Worm (Caenorhabditis elegans) whole organism, L1 larva: ENCODE results near the gene F55A11.7.

Experiments
- C04F5.9 ChIP-seq: sonication (generic microtip); optimal IDR thresholded peaks from 2 replicates; lab custom pipeline; 2016; ENCODE audit warnings: missing genetic modification characterization, missing compliant biosample characterization
- C34B4.2 ChIP-seq: sonication (generic microtip); optimal IDR thresholded peaks from 2 replicates; lab custom pipeline; 2017; ENCODE audit warnings: mild to moderate bottlenecking, missing genetic modification characterization, missing compliant biosample characterization
- F16B12.6 ChIP-seq: fragments of 150-350 bp; optimal IDR thresholded peaks from 2 replicates; lab custom pipeline; 2014; ENCODE audit warnings: missing biosample characterization, missing genetic modification characterization
- aha-1 ChIP-seq: fragments of 150-350 bp; optimal IDR thresholded peaks from 2 replicates; lab custom pipeline; 2014; ENCODE audit warnings: missing biosample characterization, missing genetic modification characterization
- alr-1 ChIP-seq: fragments of 200-800 bp; sonication (Bioruptor generic); optimal IDR thresholded peaks from 2 replicates; lab custom pipeline; 2018; ENCODE audit warnings: borderline replicate concordance, mild to moderate bottlenecking, missing genetic modification characterization, missing compliant biosample characterization
- aly-2 ChIP-seq: fragments of 150-350 bp; optimal IDR thresholded peaks from 2 replicates; lab custom pipeline; 2014; ENCODE audit warnings: missing biosample characterization, missing genetic modification characterization
- blmp-1 ChIP-seq: fragments of 150-350 bp; optimal IDR thresholded peaks from 2 replicates; lab custom pipeline; 2014; ENCODE audit warnings: missing biosample characterization, missing genetic modification characterization
- ceh-82 ChIP-seq, 3 experiments: fragments of 150-350 bp in 1 of 3; sonication (generic microtip) in 2 of 3; optimal IDR thresholded peaks; 2 replicates each; lab custom pipeline; 2014 to 2017; ENCODE audit warnings: missing biosample characterization in 3 of 3, missing genetic modification characterization in 3 of 3
- dpl-1 ChIP-seq, 3 experiments: fragments of 150-350 bp in 2 of 3; sonication (generic microtip) in 1 of 3; optimal IDR thresholded peaks; 2 replicates each; lab custom pipeline; 2014 to 2017; ENCODE audit warnings: missing biosample characterization in 3 of 3, missing genetic modification characterization in 3 of 3, missing genetic modification reagents in 3 of 3
- dsc-1 ChIP-seq: sonication (generic microtip); optimal IDR thresholded peaks from 2 replicates; lab custom pipeline; 2016; ENCODE audit warnings: mild to moderate bottlenecking, missing genetic modification characterization, missing compliant biosample characterization
- efl-1 ChIP-seq, 4 experiments: fragments of 150-350 bp; optimal IDR thresholded peaks in 3 of 4; peaks in 1 of 4; 1 replicate in 1 of 4; 2 replicates in 3 of 4; lab custom pipeline; 2014; ENCODE audit warnings: missing biosample characterization in 2 of 4, missing genetic modification characterization in 2 of 4, missing genetic modification reagents in 2 of 4
- egl-13 ChIP-seq: sonication (generic microtip); optimal IDR thresholded peaks from 2 replicates; lab custom pipeline; 2016; ENCODE audit warnings: missing genotype, missing genetic modification reagents, missing genetic modification characterization, missing compliant biosample characterization
- elt-2 ChIP-seq: sonication (generic microtip); optimal IDR thresholded peaks from 2 replicates; lab custom pipeline; 2016; ENCODE audit warnings: missing genetic modification characterization, mild to moderate bottlenecking, inconsistent platforms, missing compliant biosample characterization, missing genetic modification reagents
- elt-3 ChIP-seq, 6 experiments: fragments of 150-350 bp in 1 of 6; sonication (generic microtip); optimal IDR thresholded peaks; 2 replicates each; lab custom pipeline; 2017 to 2018; ENCODE audit warnings: missing biosample characterization in 6 of 6, missing genetic modification characterization in 6 of 6, inconsistent platforms in 1 of 6
- ets-5 ChIP-seq: fragments of 200-800 bp; sonication (Bioruptor generic); IDR thresholded peaks from 2 replicates; pipeline ENCODE4 v1.3.6; 2022; ENCODE audit warnings: missing genetic modification characterization, missing compliant biosample characterization
- fos-1 ChIP-seq: fragments of 150-350 bp; optimal IDR thresholded peaks from 2 replicates; lab custom pipeline; 2014; ENCODE audit warnings: missing biosample characterization, missing genetic modification characterization
- grh-1 ChIP-seq: fragments of 200-800 bp; sonication (Bioruptor generic); IDR thresholded peaks from 2 replicates; pipeline ENCODE4 v1.3.6; 2022; ENCODE audit warnings: missing genetic modification reagents, missing genetic modification characterization, missing compliant biosample characterization
- jun-1 ChIP-seq: fragments of 150-350 bp; optimal IDR thresholded peaks from 2 replicates; lab custom pipeline; 2014; ENCODE audit warnings: missing biosample characterization, missing genetic modification reagents, missing genetic modification characterization
- lin-13 ChIP-seq: fragments of 150-350 bp; optimal IDR thresholded peaks from 2 replicates; lab custom pipeline; 2014; ENCODE audit warnings: missing biosample characterization, missing genetic modification reagents, missing genetic modification characterization
- lin-15B ChIP-seq: fragments of 150-350 bp; sonication (generic microtip); optimal IDR thresholded peaks from 3 replicates; lab custom pipeline; 2014; ENCODE audit warnings: missing biosample characterization, missing genetic modification characterization
- lin-35 ChIP-seq, 2 experiments: fragments of 150-350 bp; optimal IDR thresholded peaks; 2 replicates each; lab custom pipeline; 2014; ENCODE audit warnings: missing biosample characterization in 2 of 2, missing genetic modification characterization in 2 of 2, missing genetic modification reagents in 2 of 2
- lin-39 ChIP-seq: fragments of 150-350 bp; optimal IDR thresholded peaks from 2 replicates; lab custom pipeline; 2014; ENCODE audit warnings: missing biosample characterization, missing genetic modification reagents, missing genetic modification characterization
- lir-3 ChIP-seq: sonication (generic microtip); optimal IDR thresholded peaks from 2 replicates; lab custom pipeline; 2016; ENCODE audit warnings: mild to moderate bottlenecking, missing genetic modification characterization, moderate library complexity, missing compliant biosample characterization; ENCODE audit not compliant: poor library complexity
- lsy-2 ChIP-seq, 2 experiments: fragments of 150-350 bp; optimal IDR thresholded peaks; 2 replicates each; lab custom pipeline; 2014; ENCODE audit warnings: missing biosample characterization in 2 of 2, missing genetic modification characterization in 2 of 2
- mef-2 ChIP-seq: fragments of 150-350 bp; optimal IDR thresholded peaks from 2 replicates; lab custom pipeline; 2014; ENCODE audit warnings: missing biosample characterization, missing genetic modification characterization
- mep-1 ChIP-seq: fragments of 150-350 bp; optimal IDR thresholded peaks from 2 replicates; lab custom pipeline; 2014; ENCODE audit warnings: missing biosample characterization, missing genetic modification characterization
- nhr-12 ChIP-seq: sonication (generic microtip); optimal IDR thresholded peaks from 2 replicates; lab custom pipeline; 2017; ENCODE audit warnings: missing biosample characterization, missing genetic modification characterization
- nhr-19 ChIP-seq: fragments of 200-800 bp; sonication (Bioruptor generic); conservative IDR thresholded peaks from 2 replicates; pipeline ENCODE4 v1.3.6; 2022; ENCODE audit warnings: missing genetic modification characterization, missing compliant biosample characterization
- nhr-20 ChIP-seq: sonication (generic microtip); optimal IDR thresholded peaks from 2 replicates; lab custom pipeline; 2016; ENCODE audit warnings: mild to moderate bottlenecking, missing genetic modification characterization, missing compliant biosample characterization
- nhr-47 ChIP-seq: sonication (generic microtip); optimal IDR thresholded peaks from 2 replicates; lab custom pipeline; 2016; ENCODE audit warnings: mild to moderate bottlenecking, missing genetic modification characterization, moderate library complexity, missing compliant biosample characterization
- nhr-71 ChIP-seq: sonication (generic microtip); optimal IDR thresholded peaks from 2 replicates; lab custom pipeline; 2016; ENCODE audit warnings: mild to moderate bottlenecking, missing genetic modification characterization, moderate library complexity, missing compliant biosample characterization
- nhr-77 ChIP-seq: fragments of 150-350 bp; optimal IDR thresholded peaks from 2 replicates; lab custom pipeline; 2014; ENCODE audit warnings: missing biosample characterization, missing genetic modification characterization
- nhr-84 ChIP-seq: sonication (generic microtip); optimal IDR thresholded peaks from 2 replicates; lab custom pipeline; 2017; ENCODE audit warnings: missing biosample characterization, missing genetic modification characterization
- nhr-85 ChIP-seq: sonication (generic microtip); peaks from one replicate; lab custom pipeline; 2016; ENCODE audit warnings: missing genetic modification characterization, inconsistent platforms, missing compliant biosample characterization
- nhr-90 ChIP-seq: sonication (generic microtip); optimal IDR thresholded peaks from 2 replicates; lab custom pipeline; 2016; ENCODE audit warnings: mild to moderate bottlenecking, missing genetic modification characterization, missing compliant biosample characterization; ENCODE audit not compliant: poor library complexity
- pag-3 ChIP-seq: sonication (generic microtip); optimal IDR thresholded peaks from 2 replicates; lab custom pipeline; 2017; ENCODE audit warnings: missing genetic modification characterization, mild to moderate bottlenecking, missing compliant biosample characterization, antibody characterized with exemption, borderline replicate concordance; ENCODE audit not compliant: insufficient read depth
- pqm-1 ChIP-seq: sonication (generic microtip); optimal IDR thresholded peaks from 3 replicates; lab custom pipeline; 2017; ENCODE audit warnings: missing biosample characterization, missing genetic modification characterization
- snpc-4 ChIP-seq: fragments of 150-350 bp; optimal IDR thresholded peaks from 2 replicates; lab custom pipeline; 2014; ENCODE audit warnings: missing biosample characterization, missing genetic modification characterization
- snu-23 ChIP-seq: sonication (generic microtip); optimal IDR thresholded peaks from 2 replicates; lab custom pipeline; 2016; ENCODE audit warnings: missing genetic modification characterization, missing compliant biosample characterization
- sptf-1 ChIP-seq: fragments of 150-350 bp; optimal IDR thresholded peaks from 2 replicates; lab custom pipeline; 2014; ENCODE audit warnings: missing biosample characterization, missing genetic modification characterization
- sup-37 ChIP-seq: fragments of 200-800 bp; sonication (Bioruptor generic); optimal IDR thresholded peaks from 2 replicates; lab custom pipeline; 2018; ENCODE audit warnings: mild to moderate bottlenecking, missing genetic modification characterization, missing compliant biosample characterization
- swsn-7 ChIP-seq: sonication (generic microtip); optimal IDR thresholded peaks from 2 replicates; lab custom pipeline; 2016; ENCODE audit warnings: missing genetic modification characterization, missing compliant biosample characterization
- tbx-2 ChIP-seq: sonication (generic microtip); optimal IDR thresholded peaks from 2 replicates; lab custom pipeline; 2016; ENCODE audit warnings: missing genetic modification characterization, missing compliant biosample characterization
- unc-130 ChIP-seq: fragments of 150-350 bp; optimal IDR thresholded peaks from 2 replicates; lab custom pipeline; 2017; ENCODE audit warnings: missing biosample characterization, missing genetic modification characterization, inconsistent platforms
- unc-62 ChIP-seq: fragments of 150-350 bp; optimal IDR thresholded peaks from 2 replicates; lab custom pipeline; 2014; ENCODE audit warnings: missing biosample characterization, missing genetic modification reagents, missing genetic modification characterization
- vab-15 ChIP-seq: sonication (generic microtip); optimal IDR thresholded peaks from 2 replicates; lab custom pipeline; 2017; ENCODE audit warnings: missing genotype, mild to moderate bottlenecking, missing genetic modification characterization, missing compliant biosample characterization
- zag-1 ChIP-seq: fragments of 150-350 bp; optimal IDR thresholded peaks from 2 replicates; lab custom pipeline; 2014; ENCODE audit warnings: missing biosample characterization, missing genetic modification characterization
- ztf-4 ChIP-seq: fragments of 150-350 bp; optimal IDR thresholded peaks from 2 replicates; lab custom pipeline; 2014; ENCODE audit warnings: missing biosample characterization, missing genetic modification characterization

The F55A11.7 gene

DNA sequence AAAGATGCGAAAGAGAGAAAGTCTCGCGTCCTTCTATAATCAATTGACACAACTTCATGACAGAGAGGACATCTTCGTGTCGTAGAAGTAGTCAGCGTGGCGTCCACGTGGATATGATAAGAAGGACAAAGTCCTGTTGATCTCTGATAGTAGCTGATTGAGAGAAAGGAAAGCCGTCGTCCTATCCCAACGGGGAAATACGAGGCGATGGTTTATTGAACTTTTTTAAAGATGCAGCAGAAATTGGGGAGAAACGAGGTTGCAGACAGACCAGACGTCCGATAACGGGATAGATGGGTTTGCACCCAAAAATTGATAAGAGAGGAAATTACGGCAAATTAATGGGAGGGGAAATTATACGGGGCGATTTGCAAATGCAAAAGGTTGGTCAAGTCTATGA, 15.3 kb upstream of the F55A11.7 start (continued):
- TF ChIP-seq swsn-7 (tag; lab: Kevin White, UChicago) (peak; percentile 19), lin-39 (tag; lab: Kevin White, UChicago) (no peak), lin-13 (GFP tag; lab: Kevin White, UChicago) (peak; percentile 11), grh-1 (GFP tag; lab: Robert Waterston, UW) (peak; percentile 86), nhr-90 (tag; lab: Kevin White, UChicago) (peak; percentile 89)

DNA sequence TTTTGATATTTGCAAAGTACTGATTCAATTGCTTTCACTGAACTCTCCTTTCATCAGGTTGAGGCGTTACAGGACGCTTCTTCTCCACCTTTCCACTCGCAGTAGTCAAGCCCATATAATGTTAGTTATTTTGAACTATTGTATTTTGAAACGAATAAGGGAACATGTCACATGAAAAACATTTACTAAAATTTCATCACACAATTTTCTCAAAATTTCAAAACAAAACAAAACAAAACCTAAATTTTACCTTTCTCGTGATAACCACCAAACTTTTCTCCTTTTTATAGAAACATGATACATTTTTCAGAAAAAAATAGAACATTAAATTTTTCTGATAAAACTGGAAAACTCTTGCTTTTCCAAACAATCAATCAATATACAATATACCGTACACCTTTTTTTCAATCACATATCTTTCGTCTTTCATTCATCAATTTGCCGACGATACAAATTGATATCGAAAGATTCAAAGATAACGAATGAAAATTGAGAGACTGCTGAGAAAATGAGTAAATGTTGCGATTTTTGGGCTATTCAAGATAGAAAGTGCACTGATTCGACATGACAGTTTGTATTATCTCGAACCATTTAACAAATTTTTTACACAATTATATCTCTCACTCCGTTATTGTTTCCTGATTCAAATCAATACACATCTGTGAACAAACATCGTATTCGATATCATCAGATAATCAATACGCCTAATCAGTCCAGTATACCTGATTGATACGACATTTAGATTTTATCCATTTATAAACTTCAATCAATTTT, 14.0 kb upstream of the F55A11.7 start:
- TF ChIP-seq pqm-1 (tag; lab: Kevin White, UChicago) = no peak
- TF ChIP-seq alr-1 (tag; lab: Kevin White, UChicago) = no peak
- TF ChIP-seq dpl-1 (GFP tag; optimal IDR thresholded peaks at IDR 0.05; lab: Kevin White, UChicago) = no peak
- TF ChIP-seq blmp-1 (tag; lab: Kevin White, UChicago) = peak; percentile 50
- TF ChIP-seq nhr-19 = peak; percentile 66
- peak; percentile 28 for TF ChIP-seq nhr-47
- no peak for TF ChIP-seq zag-1
- peak; percentile 53 for TF ChIP-seq snu-23
- no peak for TF ChIP-seq pag-3 (tag; lab: Kevin White, UChicago)
- TF ChIP-seq nhr-71 = peak; percentile 74
- no peak for TF ChIP-seq ets-5 (GFP tag; lab: Robert Waterston, UW)
- no peak for TF ChIP-seq dsc-1
- TF ChIP-seq C34B4.2 (tag; lab: Kevin White, UChicago) = no peak
- peak in 1 of 2 experiments; percentile 13 for TF ChIP-seq lin-35 (GFP tag; optimal IDR thresholded peaks at IDR 0.05; lab: Kevin White, UChicago)
- TF ChIP-seq aly-2 (tag; lab: Kevin White, UChicago) = no peak
- no peak for TF ChIP-seq aha-1 (tag; lab: Kevin White, UChicago)
- peak; percentile 77 for TF ChIP-seq tbx-2
- TF ChIP-seq lin-39 (tag; lab: Kevin White, UChicago) = no peak
- no peak for TF ChIP-seq F16B12.6 (tag; lab: Kevin White, UChicago)
- TF ChIP-seq fos-1 = no peak
- TF ChIP-seq grh-1 (GFP tag; lab: Robert Waterston, UW) = 0 out of 2 replicates have a peak, but pooled peaks have one; percentile 12
- no peak for TF ChIP-seq mef-2
- TF ChIP-seq snpc-4 (tag; lab: Kevin White, UChicago) = no peak
- TF ChIP-seq elt-2 (tag; lab: Kevin White, UChicago) = no peak
- no peak for TF ChIP-seq ceh-82 (tag; optimal IDR thresholded peaks at IDR 0.05; lab: Kevin White, UChicago)
- TF ChIP-seq nhr-84 (tag; lab: Kevin White, UChicago) = no peak
- TF ChIP-seq unc-130 (tag; lab: Kevin White, UChicago) = peak; percentile 8
- no peak for TF ChIP-seq vab-15
- no peak for TF ChIP-seq nhr-77 (tag; lab: Kevin White, UChicago)
- TF ChIP-seq lir-3 (tag; lab: Kevin White, UChicago) = no peak
- TF ChIP-seq nhr-12 = no peak
- no peak for TF ChIP-seq sptf-1 (tag; lab: Kevin White, UChicago)
- TF ChIP-seq sup-37 (GFP tag; lab: Kevin White, UChicago) = no peak
- TF ChIP-seq lin-15B (tag; lab: Kevin White, UChicago) = no peak
- TF ChIP-seq ztf-4 = no peak
- TF ChIP-seq nhr-20 (tag; lab: Kevin White, UChicago) = peak; percentile 82
- TF ChIP-seq elt-3 (tag; optimal IDR thresholded peaks at IDR 0.05; lab: Kevin White, UChicago) = peak in 5 of 6 experiments; percentile 23 to 88 (median 69)
- no peak for TF ChIP-seq unc-62 (GFP tag; lab: Kevin White, UChicago)
- TF ChIP-seq egl-13 (tag; lab: Kevin White, UChicago) = no peak
- TF ChIP-seq efl-1 (optimal IDR thresholded peaks at IDR 0.05; lab: Kevin White, UChicago) = no peak
- TF ChIP-seq efl-1 (GFP tag; optimal IDR thresholded peaks at IDR 0.05 in 1 of 2; lab: Kevin White, UChicago) = peak in 1 of 2 experiments; percentile 81
- peak; percentile 92 for TF ChIP-seq nhr-85 (tag; lab: Kevin White, UChicago)
- peak; percentile 9 to 74 for TF ChIP-seq lsy-2 (tag; optimal IDR thresholded peaks at IDR 0.05; lab: Kevin White, UChicago)
- no peak for TF ChIP-seq C04F5.9 (tag; lab: Kevin White, UChicago)
- TF ChIP-seq nhr-90 (tag; lab: Kevin White, UChicago) = peak; percentile 55
- TF ChIP-seq mep-1 (tag; lab: Kevin White, UChicago) = no peak
- no peak for TF ChIP-seq jun-1 (tag; lab: Kevin White, UChicago)
